Fruit fly (Drosophila melanogaster) whole organism, embryonic: ENCODE results near the gene Obp99d.

Source experiments
- BEAF-32 ChIP-seq: fragments of 200-800 bp; sonication (Bioruptor generic); optimal IDR thresholded peaks from 3 replicates; lab custom pipeline; 2017; ENCODE audit warnings: missing biosample characterization, missing genetic modification characterization, mild to moderate bottlenecking, moderate library complexity, missing genetic modification reagents
- CG10321 ChIP-seq: fragments of 200-800 bp; sonication (Bioruptor generic); IDR thresholded peaks from 2 replicates; pipeline ENCODE4 v1.3.6; 2022; ENCODE audit warnings: missing biosample characterization, missing genetic modification characterization
- CG13624 ChIP-seq: fragments of 200-800 bp; sonication (Bioruptor generic); optimal IDR thresholded peaks from 2 replicates; lab custom pipeline; 2016; ENCODE audit warnings: missing biosample characterization, missing genetic modification characterization
- CG17568 ChIP-seq: fragments of 200-800 bp; sonication (Bioruptor generic); optimal IDR thresholded peaks from 2 replicates; lab custom pipeline; 2018; ENCODE audit warnings: missing biosample characterization, mild to moderate bottlenecking, missing genetic modification characterization, moderate library complexity
- CG1832 ChIP-seq: fragments of 200-800 bp; sonication (Bioruptor generic); optimal IDR thresholded peaks from 2 replicates; lab custom pipeline; 2017; ENCODE audit warnings: missing biosample characterization, mild to moderate bottlenecking, missing genetic modification characterization, inconsistent platforms
- CG18476 ChIP-seq: fragments of 200-800 bp; sonication (Bioruptor generic); optimal IDR thresholded peaks from 2 replicates; lab custom pipeline; 2016; ENCODE audit warnings: missing biosample characterization, mild to moderate bottlenecking, missing genetic modification characterization
- CG2712 ChIP-seq: fragments of 200-800 bp; optimal IDR thresholded peaks from 3 replicates; lab custom pipeline; 2019; ENCODE audit warnings: missing biosample characterization, mild to moderate bottlenecking, missing genetic modification characterization, moderate library complexity
- CG30403 ChIP-seq: fragments of 200-800 bp; sonication (Bioruptor generic); optimal IDR thresholded peaks from 3 replicates; lab custom pipeline; 2016; ENCODE audit warnings: missing biosample characterization, missing genetic modification characterization
- CG4328 ChIP-seq: fragments of 200-800 bp; sonication (Bioruptor generic); optimal IDR thresholded peaks from 3 replicates; lab custom pipeline; 2017; ENCODE audit warnings: missing biosample characterization, missing genetic modification reagents, missing genetic modification characterization
- CG6765 ChIP-seq: fragments of 200-800 bp; sonication (Bioruptor generic); optimal IDR thresholded peaks from 3 replicates; lab custom pipeline; 2017; ENCODE audit warnings: missing biosample characterization, mild to moderate bottlenecking, missing genetic modification characterization
- CG7271 ChIP-seq: fragments of 200-800 bp; sonication (Bioruptor generic); optimal IDR thresholded peaks from 2 replicates; lab custom pipeline; 2018; ENCODE audit warnings: missing biosample characterization, mild to moderate bottlenecking, missing genetic modification characterization, moderate library complexity
- CG7963 ChIP-seq: fragments of 200-800 bp; sonication (Bioruptor generic); IDR thresholded peaks from 3 replicates; pipeline ENCODE4 v1.3.6; 2022; ENCODE audit warnings: missing biosample characterization, missing genetic modification characterization; ENCODE audit not compliant: partially characterized antibody
- CG8290 ChIP-seq, 3 experiments: fragments of 200-800 bp; sonication (Bioruptor generic); optimal IDR thresholded peaks; 2 replicates each; lab custom pipeline; 2016 to 2019; ENCODE audit warnings: missing biosample characterization in 3 of 3, missing genetic modification characterization in 3 of 3, mild to moderate bottlenecking in 2 of 3, moderate library complexity in 1 of 3
- CG8478 ChIP-seq: fragments of >200 bp; optimal IDR thresholded peaks from 2 replicates; lab custom pipeline; 2018
- CG9215 ChIP-seq: fragments of 200-800 bp; sonication (Bioruptor generic); IDR thresholded peaks from 2 replicates; pipeline ENCODE4 v1.3.6; 2022; ENCODE audit warnings: missing biosample characterization, missing genetic modification characterization
- E2f2 ChIP-seq: fragments of 200-800 bp; sonication (Bioruptor generic); IDR thresholded peaks from 2 replicates; pipeline ENCODE4 v1.3.6; 2022; ENCODE audit warnings: missing biosample characterization, missing genetic modification characterization
- Ets65A ChIP-seq: fragments of 200-800 bp; sonication (Bioruptor generic); peaks from one replicate; lab custom pipeline; 2016; ENCODE audit warnings: missing biosample characterization, missing genetic modification characterization
- Hand ChIP-seq: fragments of 200-800 bp; sonication (Bioruptor generic); optimal IDR thresholded peaks from 2 replicates; lab custom pipeline; 2017; ENCODE audit warnings: mild to moderate bottlenecking, missing biosample characterization, missing genetic modification reagents, missing genetic modification characterization
- Kr ChIP-seq: fragments of 200-800 bp; sonication (Bioruptor generic); optimal IDR thresholded peaks from 2 replicates; lab custom pipeline; 2017; ENCODE audit warnings: missing biosample characterization, mild to moderate bottlenecking, missing genetic modification characterization
- Med ChIP-seq: fragments of 200-800 bp; sonication (Bioruptor generic); peaks from one replicate; lab custom pipeline; 2016; ENCODE audit warnings: missing biosample characterization, missing genetic modification characterization, mild to moderate bottlenecking, inconsistent platforms, moderate library complexity
- Neu2 ChIP-seq: fragments of 200-800 bp; sonication (Bioruptor generic); optimal IDR thresholded peaks from 3 replicates; lab custom pipeline; 2016; ENCODE audit warnings: missing biosample characterization, missing genetic modification characterization, borderline replicate concordance
- Nf-YB ChIP-seq: fragments of 200-800 bp; sonication (Bioruptor generic); optimal IDR thresholded peaks from 3 replicates; lab custom pipeline; 2019; ENCODE audit warnings: missing biosample characterization, mild to moderate bottlenecking, missing genetic modification characterization, moderate library complexity
- NfI ChIP-seq: fragments of 200-800 bp; sonication (Bioruptor generic); optimal IDR thresholded peaks from 3 replicates; lab custom pipeline; 2018; ENCODE audit warnings: missing biosample characterization, mild to moderate bottlenecking, missing genetic modification characterization, moderate library complexity
- Oli ChIP-seq: fragments of 200-800 bp; sonication (Bioruptor generic); optimal IDR thresholded peaks from 2 replicates; lab custom pipeline; 2018; ENCODE audit warnings: missing biosample characterization, mild to moderate bottlenecking, missing genetic modification characterization, moderate library complexity
- Rfx ChIP-seq: fragments of 200-800 bp; sonication (Bioruptor generic); IDR thresholded peaks from 2 replicates; pipeline ENCODE4 v1.3.6; 2022; ENCODE audit warnings: missing biosample characterization, missing genetic modification characterization
- Rx ChIP-seq: fragments of 200-800 bp; sonication (Bioruptor generic); IDR thresholded peaks from 2 replicates; pipeline ENCODE4 v1.3.6; 2022; ENCODE audit warnings: missing biosample characterization, missing genetic modification characterization
- ab ChIP-seq: fragments of 200-800 bp; sonication (Bioruptor generic); optimal IDR thresholded peaks from 2 replicates; lab custom pipeline; 2016; ENCODE audit warnings: missing biosample characterization, missing genetic modification characterization
- bab2 ChIP-seq: fragments of 200-800 bp; sonication (Bioruptor generic); optimal IDR thresholded peaks from 2 replicates; lab custom pipeline; 2016; ENCODE audit warnings: missing biosample characterization, missing genetic modification characterization
- bbx ChIP-seq: fragments of 200-800 bp; sonication (Bioruptor generic); IDR thresholded peaks from 2 replicates; pipeline ENCODE4 v1.3.6; 2022; ENCODE audit warnings: missing biosample characterization, missing genetic modification characterization; ENCODE audit not compliant: partially characterized antibody
- bowl ChIP-seq: fragments of 200-800 bp; sonication (Bioruptor generic); IDR thresholded peaks from 2 replicates; pipeline ENCODE4 v1.3.6; 2022; ENCODE audit warnings: missing biosample characterization, missing genetic modification characterization
- chif ChIP-seq, 2 experiments: fragments of 200-800 bp; sonication (Bioruptor generic); optimal IDR thresholded peaks; 3 replicates each; lab custom pipeline; 2016; ENCODE audit warnings: missing biosample characterization in 2 of 2, missing genetic modification characterization in 2 of 2
- ci ChIP-seq: fragments of 200-800 bp; sonication (Bioruptor generic); IDR thresholded peaks from 3 replicates; pipeline ENCODE4 v1.3.6; 2022; ENCODE audit warnings: missing biosample characterization, missing genetic modification characterization
- croc ChIP-seq: fragments of 200-800 bp; sonication (Bioruptor generic); conservative IDR thresholded peaks from 3 replicates; pipeline ENCODE4 v1.3.6; 2022; ENCODE audit warnings: missing biosample characterization, missing genetic modification characterization
- crol ChIP-seq: fragments of 200-800 bp; sonication (Bioruptor generic); IDR thresholded peaks from 2 replicates; pipeline ENCODE4 v1.3.6; 2022; ENCODE audit warnings: missing biosample characterization, missing genetic modification characterization
- ems ChIP-seq: fragments of 200-800 bp; sonication (Bioruptor generic); optimal IDR thresholded peaks from 3 replicates; lab custom pipeline; 2016; ENCODE audit warnings: missing biosample characterization, missing genetic modification characterization
- esg ChIP-seq: fragments of 200-800 bp; sonication (Bioruptor generic); conservative IDR thresholded peaks from 2 replicates; pipeline ENCODE4 v1.3.6; 2022; ENCODE audit warnings: missing biosample characterization, missing genetic modification characterization
- eyg ChIP-seq: fragments of 200-800 bp; sonication (Bioruptor generic); optimal IDR thresholded peaks from 3 replicates; lab custom pipeline; 2016; ENCODE audit warnings: missing biosample characterization, missing genetic modification characterization
- fu2 ChIP-seq: fragments of 200-800 bp; sonication (Bioruptor generic); optimal IDR thresholded peaks from 2 replicates; lab custom pipeline; 2016; ENCODE audit warnings: missing biosample characterization, missing genetic modification characterization
- grn ChIP-seq: fragments of 200-800 bp; sonication (Bioruptor generic); optimal IDR thresholded peaks from 3 replicates; lab custom pipeline; 2017; ENCODE audit warnings: missing biosample characterization, missing genetic modification characterization
- hkb ChIP-seq, 2 experiments: fragments of 200-800 bp in 1 of 2; fragments of >200 bp in 1 of 2; sonication (Bioruptor generic) in 1 of 2; IDR thresholded peaks in 1 of 2; optimal IDR thresholded peaks in 1 of 2; 2 replicates each; pipeline versions ENCODE4 v1.3.6 to Lab custom; 2017 to 2022; ENCODE audit warnings: missing biosample characterization in 1 of 2, missing genetic modification characterization in 1 of 2
- jumu ChIP-seq: fragments of 200-800 bp; sonication (Bioruptor generic); optimal IDR thresholded peaks from 3 replicates; lab custom pipeline; 2016; ENCODE audit warnings: missing biosample characterization, missing genetic modification characterization
- lab ChIP-seq: fragments of 200-800 bp; sonication (Bioruptor generic); optimal IDR thresholded peaks from 3 replicates; lab custom pipeline; 2017; ENCODE audit warnings: missing biosample characterization, missing genetic modification characterization, mild to moderate bottlenecking, moderate library complexity, missing genetic modification reagents
- luna ChIP-seq: fragments of 200-800 bp; sonication (Bioruptor generic); optimal IDR thresholded peaks from 2 replicates; lab custom pipeline; 2016; ENCODE audit warnings: missing biosample characterization, missing genetic modification characterization
- mld ChIP-seq: fragments of 200-800 bp; sonication (Bioruptor generic); IDR thresholded peaks from 3 replicates; pipeline ENCODE4 v1.3.6; 2022; ENCODE audit warnings: missing biosample characterization, missing genetic modification characterization; ENCODE audit not compliant: partially characterized antibody
- psq ChIP-seq: fragments of 200-800 bp; sonication (Bioruptor generic); optimal IDR thresholded peaks from 2 replicates; lab custom pipeline; 2017; ENCODE audit warnings: missing biosample characterization, missing genetic modification characterization
- ranshi ChIP-seq: fragments of 200-800 bp; sonication (Bioruptor generic); IDR thresholded peaks from 2 replicates; pipeline ENCODE4 v1.3.6; 2022; ENCODE audit warnings: missing biosample characterization, missing genetic modification characterization
- ssp ChIP-seq: fragments of 200-800 bp; sonication (Bioruptor generic); IDR thresholded peaks from 2 replicates; pipeline ENCODE4 v1.3.6; 2022; ENCODE audit warnings: missing biosample characterization, missing genetic modification characterization
- trem ChIP-seq: fragments of 200-800 bp; optimal IDR thresholded peaks from 3 replicates; lab custom pipeline; 2019; ENCODE audit warnings: missing biosample characterization, mild to moderate bottlenecking, missing genetic modification characterization, moderate library complexity
- tup ChIP-seq: fragments of 200-800 bp; sonication (Bioruptor generic); optimal IDR thresholded peaks from 2 replicates; lab custom pipeline; 2016; ENCODE audit warnings: missing biosample characterization, mild to moderate bottlenecking, missing genetic modification characterization, moderate library complexity
- zen2 ChIP-seq: fragments of 200-800 bp; sonication (Bioruptor generic); IDR thresholded peaks from 3 replicates; pipeline ENCODE4 v1.3.6; 2022; ENCODE audit warnings: missing biosample characterization, missing genetic modification characterization; ENCODE audit not compliant: partially characterized antibody

Obp99d gene

dm6 chr3R:29736678-29737093, 22.4 kb downstream of the Obp99d start, which contains the start of the genes CG7601 and CIA30 (continued):
- TF ChIP-seq bab2 (peak; percentile 99), lab (peak; percentile 99), grn (no peak), ranshi (GFP tag; lab: Robert Waterston, UW) (peak; percentile 100), tup (GFP tag; lab: Kevin White, UChicago) (peak; percentile 97), CG7963 (GFP tag; lab: Robert Waterston, UW) (no peak), ems (peak; percentile 98), jumu (GFP tag; lab: Kevin White, UChicago) (peak; percentile 99), psq (GFP tag; lab: Kevin White, UChicago) (peak; percentile 91), Rfx (GFP tag; lab: Robert Waterston, UW) (peak; percentile 100), CG30403 (peak; percentile 99), CG7271 (tag; lab: Kevin White, UChicago) (peak; percentile 96), mld (GFP tag; lab: Robert Waterston, UW) (no peak), zen2 (no peak), Rx (GFP tag; lab: Robert Waterston, UW) (peak; percentile 100), E2f2 (peak; percentile 92), CG17568 (no peak), Med (peak; percentile 100), CG2712 (tag; lab: Kevin White, UChicago) (peak; percentile 98), luna (GFP tag; lab: Kevin White, UChicago) (peak; percentile 99), trem (peak; percentile 95), CG6765 (peak; percentile 95), ssp (GFP tag; lab: Robert Waterston, UW) (peak; percentile 98), BEAF-32 (GFP tag; lab: Kevin White, UChicago) (peak; percentile 29), Nf-YB (GFP tag; lab: Kevin White, UChicago) (peak; percentile 81), esg (GFP tag; lab: Robert Waterston, UW) (peak; percentile 100), bowl (peak; percentile 100), Neu2 (peak; percentile 94), CG13624 (GFP tag; lab: Kevin White, UChicago) (peak; percentile 100), Ets65A (GFP tag; lab: Kevin White, UChicago) (peak; percentile 100), NfI (GFP tag; lab: Kevin White, UChicago) (peak; percentile 97), Hand (GFP tag; lab: Kevin White, UChicago) (peak; percentile 91), CG18476 (GFP tag; lab: Kevin White, UChicago) (peak; percentile 97), CG4328 (GFP tag; lab: Kevin White, UChicago) (peak; percentile 98), CG8478 (lab: Kevin White, UChicago) (no peak), bbx (GFP tag; lab: Robert Waterston, UW) (no peak), chif (GFP tag; optimal IDR thresholded peaks at IDR 0.05; lab: Kevin White, UChicago) (peak; percentile 98), CG10321 (GFP tag; lab: Robert Waterston, UW) (peak; percentile 90), croc (peak; percentile 100), CG8290 (GFP tag; optimal IDR thresholded peaks at IDR 0.05; lab: Kevin White, UChicago) (peak; percentile 99), CG8290 (tag; optimal IDR thresholded peaks at IDR 0.05; lab: Kevin White, UChicago) (peak in 1 of 2 experiments; percentile 67), eyg (peak; percentile 98), hkb (optimal IDR thresholded peaks at IDR 0.05; lab: Kevin White, UChicago) (no peak), hkb (GFP tag; IDR thresholded peaks at IDR 0.05; lab: Robert Waterston, UW) (peak; percentile 100), crol (GFP tag; lab: Robert Waterston, UW) (peak; percentile 94), ci (peak; percentile 100), ab (GFP tag; lab: Kevin White, UChicago) (peak; percentile 98), Kr (GFP tag; lab: Kevin White, UChicago) (peak; percentile 47), Oli (tag; lab: Kevin White, UChicago) (peak; percentile 96), CG1832 (GFP tag; lab: Kevin White, UChicago) (no peak), fu2 (peak; percentile 98), CG9215 (GFP tag; lab: Robert Waterston, UW) (peak; percentile 100)
